Worm (Caenorhabditis elegans) whole organism, midembryonic: ENCODE data around the gene nlp-29.

Experiments
- T22C8.4 ChIP-seq: fragments of 200-800 bp; sonication (Bioruptor generic); IDR thresholded peaks from 2 replicates; pipeline ENCODE4 v1.3.6; 2022; ENCODE audit warnings: missing genetic modification characterization, missing compliant biosample characterization
- cog-1 ChIP-seq: sonication (generic microtip); optimal IDR thresholded peaks from 2 replicates; lab custom pipeline; 2016; ENCODE audit warnings: missing genetic modification characterization, missing compliant biosample characterization
- flt-1 ChIP-seq: fragments of 200-800 bp; sonication (Bioruptor generic); IDR thresholded peaks from 2 replicates; pipeline ENCODE4 v1.3.6; 2022; ENCODE audit warnings: missing genetic modification characterization, missing compliant biosample characterization
- klf-2 ChIP-seq: fragments of 200-800 bp; sonication (Bioruptor generic); conservative IDR thresholded peaks from 2 replicates; pipeline ENCODE4 v1.3.6; 2022; ENCODE audit warnings: missing genetic modification reagents, missing genetic modification characterization, missing compliant biosample characterization
- med-1 ChIP-seq: sonication (generic microtip); optimal IDR thresholded peaks from 2 replicates; lab custom pipeline; 2017; ENCODE audit warnings: missing genetic modification characterization, mild to moderate bottlenecking, missing compliant biosample characterization, antibody characterized with exemption, missing genetic modification reagents; ENCODE audit not compliant: insufficient read depth
- tab-1 ChIP-seq: fragments of 200-800 bp; sonication (Bioruptor generic); IDR thresholded peaks from 2 replicates; pipeline ENCODE4 v1.3.6; 2022; ENCODE audit warnings: missing genetic modification characterization, missing compliant biosample characterization
- ztf-29 ChIP-seq: fragments of 200-800 bp; sonication (Bioruptor generic); IDR thresholded peaks from 2 replicates; pipeline ENCODE4 v1.3.6; 2022; ENCODE audit warnings: missing genetic modification reagents, missing genetic modification characterization, missing compliant biosample characterization

DNA sequence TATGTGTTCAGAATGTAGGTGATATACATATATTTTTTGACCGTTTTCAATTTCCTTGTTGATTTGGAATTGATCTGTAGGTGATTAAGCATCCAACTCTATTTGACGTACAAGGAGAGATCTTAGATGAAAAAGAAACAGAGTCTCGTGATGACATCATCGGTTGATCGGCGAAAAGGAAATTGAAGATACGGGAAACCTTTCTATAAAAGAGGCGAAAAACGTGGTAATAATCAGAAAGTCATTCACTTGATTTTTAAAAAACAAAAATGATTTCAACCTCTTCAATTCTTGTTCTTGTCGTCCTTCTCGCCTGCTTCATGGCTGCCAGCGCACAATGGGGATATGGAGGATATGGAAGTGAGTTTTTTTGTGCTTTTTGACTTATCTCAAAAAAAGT lies at the start of gene nlp-29:
- TF ChIP-seq flt-1 (GFP tag; lab: Robert Waterston, UW): no peak
- no peak for TF ChIP-seq cog-1 (tag; lab: Kevin White, UChicago)
- no peak for TF ChIP-seq klf-2 (GFP tag; lab: Robert Waterston, UW)
- TF ChIP-seq ztf-29: no peak
- TF ChIP-seq med-1 (GFP tag; lab: Kevin White, UChicago): no peak
- no peak for TF ChIP-seq T22C8.4 (GFP tag; lab: Robert Waterston, UW)
- no peak for TF ChIP-seq tab-1 (GFP tag; lab: Robert Waterston, UW)
